Worm (Caenorhabditis elegans) whole organism, L3 larva: ENCODE results near the gene tre-5.

Experiments used
- ZK546.5 ChIP-seq: sonication (generic microtip); optimal IDR thresholded peaks from 2 replicates; lab custom pipeline; 2017; ENCODE audit warnings: missing biosample characterization, missing genetic modification characterization
- ceh-82 ChIP-seq: fragments of 150-350 bp; optimal IDR thresholded peaks from 2 replicates; lab custom pipeline; 2014; ENCODE audit warnings: missing biosample characterization, missing genetic modification characterization
- fos-1 ChIP-seq: fragments of 150-350 bp; optimal IDR thresholded peaks from 2 replicates; lab custom pipeline; 2014; ENCODE audit warnings: missing biosample characterization, missing genetic modification characterization
- jun-1 ChIP-seq: fragments of 150-350 bp; optimal IDR thresholded peaks from 2 replicates; lab custom pipeline; 2014; ENCODE audit warnings: missing biosample characterization, missing genetic modification reagents, missing genetic modification characterization
- mdl-1 ChIP-seq: fragments of 150-350 bp; optimal IDR thresholded peaks from 2 replicates; lab custom pipeline; 2014; ENCODE audit warnings: missing biosample characterization, missing genetic modification characterization
- nhr-237 ChIP-seq: fragments of 150-350 bp; optimal IDR thresholded peaks from 2 replicates; lab custom pipeline; 2014; ENCODE audit warnings: missing biosample characterization, missing genetic modification characterization
- skn-1 ChIP-seq: fragments of 150-350 bp; optimal IDR thresholded peaks from 2 replicates; lab custom pipeline; 2014; ENCODE audit warnings: missing biosample characterization, missing genetic modification characterization
- zag-1 ChIP-seq: fragments of 150-350 bp; optimal IDR thresholded peaks from 2 replicates; lab custom pipeline; 2014; ENCODE audit warnings: missing biosample characterization, missing genetic modification characterization

- TF ChIP-seq fos-1 (tag; lab: Kevin White, UChicago): no peak
- TF ChIP-seq jun-1: no peak
- TF ChIP-seq nhr-237 (tag; lab: Kevin White, UChicago): no peak
- TF ChIP-seq ceh-82: no peak
- no peak for TF ChIP-seq zag-1
- no peak for TF ChIP-seq mdl-1 (tag; lab: Kevin White, UChicago)
- no peak for TF ChIP-seq skn-1 (tag; lab: Kevin White, UChicago)
- no peak for TF ChIP-seq ZK546.5 (tag; lab: Kevin White, UChicago)
Measured at ce11 chrII:69354-69753, 14.2 kb upstream of the tre-5 start, which contains the start of gene egl-26.
